Fruit fly (Drosophila melanogaster) whole organism: ENCODE data around the gene Pvr.

Experiments used
- CG8478 ChIP-seq: fragments of >200 bp; optimal IDR thresholded peaks from 2 replicates; lab custom pipeline; 2018; ENCODE audit warnings: inconsistent platforms
- Dll ChIP-seq: fragments of >200 bp; optimal IDR thresholded peaks from 2 replicates; lab custom pipeline; 2017
- pan ChIP-seq: fragments of >200 bp; optimal IDR thresholded peaks from 2 replicates; lab custom pipeline; 2017
- psq ChIP-seq: fragments of >200 bp; optimal IDR thresholded peaks from 2 replicates; lab custom pipeline; 2017

dm6 chr2L:8203748-8204147 is 35.9 kb downstream of the Pvr start:
- TF ChIP-seq psq (lab: Kevin White, UChicago), result no peak
- no peak for TF ChIP-seq CG8478 (lab: Kevin White, UChicago)
- TF ChIP-seq Dll, result no peak
- no peak for TF ChIP-seq pan
